Fruit fly (Drosophila melanogaster) whole organism, wandering third instar larva: ENCODE results near the gene Syx5.

Experiments
- Hr78 ChIP-seq: fragments of >200 bp; optimal IDR thresholded peaks from 2 replicates; lab custom pipeline; 2017; ENCODE audit warnings: missing biosample characterization, missing genetic modification characterization
- Mio ChIP-seq: sonication (Bioruptor generic); optimal IDR thresholded peaks from 2 replicates; lab custom pipeline; 2016; ENCODE audit warnings: missing biosample characterization, missing genetic modification characterization
- Myc ChIP-seq: fragments of >200 bp; optimal IDR thresholded peaks from 2 replicates; lab custom pipeline; 2017
- OdsH ChIP-seq: fragments of 200-800 bp; sonication (Bioruptor generic); optimal IDR thresholded peaks from 2 replicates; lab custom pipeline; 2016; ENCODE audit warnings: missing biosample characterization, mild to moderate bottlenecking, missing genetic modification characterization
- brk ChIP-seq: fragments of 200-800 bp; sonication (Bioruptor generic); optimal IDR thresholded peaks from 2 replicates; lab custom pipeline; 2016; ENCODE audit warnings: missing biosample characterization, mild to moderate bottlenecking, missing genetic modification characterization
- dmrt93B ChIP-seq: fragments of 200-800 bp; sonication (Bioruptor generic); optimal IDR thresholded peaks from 2 replicates; lab custom pipeline; 2018; ENCODE audit warnings: missing biosample characterization, mild to moderate bottlenecking, missing genetic modification characterization
- foxo ChIP-seq, 2 experiments: fragments of 200-800 bp; sonication (Bioruptor generic); optimal IDR thresholded peaks; 2 replicates in 1 of 2; 3 replicates in 1 of 2; lab custom pipeline; 2016 to 2017; ENCODE audit warnings: missing biosample characterization in 2 of 2, missing genetic modification characterization in 2 of 2
- h ChIP-seq: fragments of 200-800 bp; sonication (Bioruptor generic); optimal IDR thresholded peaks from 3 replicates; lab custom pipeline; 2016; ENCODE audit warnings: missing biosample characterization, mild to moderate bottlenecking, missing genetic modification characterization
- jim ChIP-seq: fragments of 175-275, 200-325 bp; sonication (Bioruptor generic); optimal IDR thresholded peaks from 2 replicates; lab custom pipeline; 2016; ENCODE audit warnings: missing biosample characterization, mild to moderate bottlenecking, missing genetic modification characterization
- psq ChIP-seq: fragments of 200-800 bp; sonication (Bioruptor generic); optimal IDR thresholded peaks from 3 replicates; lab custom pipeline; 2017; ENCODE audit warnings: missing biosample characterization, mild to moderate bottlenecking, missing genetic modification characterization, moderate library complexity
- rgr ChIP-seq: fragments of 200-800 bp; sonication (Bioruptor generic); optimal IDR thresholded peaks from 3 replicates; lab custom pipeline; 2016; ENCODE audit warnings: missing biosample characterization, mild to moderate bottlenecking, missing genetic modification characterization
- sv ChIP-seq: fragments of 200-800 bp; sonication (Bioruptor generic); optimal IDR thresholded peaks from 3 replicates; lab custom pipeline; 2016; ENCODE audit warnings: missing biosample characterization, missing genetic modification characterization
- tai ChIP-seq: sonication (Bioruptor generic); optimal IDR thresholded peaks from 2 replicates; lab custom pipeline; 2016; ENCODE audit warnings: missing biosample characterization, missing genetic modification characterization

DNA sequence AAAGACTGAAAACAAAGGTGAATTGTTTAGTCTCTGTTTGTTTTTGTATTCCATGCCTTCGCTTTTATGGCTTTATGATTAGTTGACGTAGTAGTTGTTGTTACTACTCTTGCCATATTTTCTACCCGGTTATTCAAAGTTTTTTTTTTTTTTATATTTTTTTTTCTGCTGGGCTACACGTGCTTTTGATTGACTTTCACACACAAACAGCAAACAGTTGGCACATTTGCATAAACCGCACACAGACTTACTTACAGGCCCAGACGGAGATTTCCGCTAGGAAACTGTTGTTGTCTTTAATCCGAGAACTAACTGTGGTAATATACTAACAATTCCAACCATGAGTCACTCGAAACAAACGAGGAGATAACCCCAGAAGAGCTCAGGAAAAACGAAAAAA is 8.7 kb downstream of the Syx5 start:
- TF ChIP-seq dmrt93B (GFP tag; lab: Kevin White, UChicago) (no peak), h (no peak), Hr78 (GFP tag; lab: Kevin White, UChicago) (no peak), psq (GFP tag; lab: Kevin White, UChicago) (no peak), rgr (GFP tag; lab: Kevin White, UChicago) (no peak), Mio (GFP tag; lab: Kevin White, UChicago) (no peak), foxo (GFP tag; optimal IDR thresholded peaks at IDR 0.05; lab: Kevin White, UChicago) (no peak), sv (GFP tag; lab: Kevin White, UChicago) (no peak), Myc (lab: Kevin White, UChicago) (no peak), brk (GFP tag; lab: Kevin White, UChicago) (no peak), OdsH (no peak), tai (GFP tag; lab: Kevin White, UChicago) (no peak), jim (no peak)
